Fruit fly (Drosophila melanogaster) whole organism, embryonic: Measurements from ENCODE around the gene CG10470.

Source experiments
- BtbVII ChIP-seq: fragments of 200-800 bp; sonication (Bioruptor generic); optimal IDR thresholded peaks from 3 replicates; lab custom pipeline; 2017; ENCODE audit warnings: missing biosample characterization, mild to moderate bottlenecking, missing genetic modification characterization
- CG10366 ChIP-seq: fragments of 200-800 bp; sonication (Bioruptor generic); IDR thresholded peaks from 2 replicates; pipeline ENCODE4 v1.3.6; 2022; ENCODE audit warnings: missing biosample characterization, missing genetic modification characterization
- CG10543 ChIP-seq: fragments of 200-800 bp; sonication (Bioruptor generic); optimal IDR thresholded peaks from 3 replicates; lab custom pipeline; 2017; ENCODE audit warnings: missing biosample characterization, mild to moderate bottlenecking, missing genetic modification characterization, moderate library complexity
- CG11456 ChIP-seq: fragments of 200-800 bp; sonication (Bioruptor generic); IDR thresholded peaks from 3 replicates; pipeline ENCODE4 v1.3.6; 2022; ENCODE audit warnings: missing biosample characterization, missing genetic modification characterization
- CG11695 ChIP-seq: fragments of 200-800 bp; sonication (Bioruptor generic); IDR thresholded peaks from 3 replicates; pipeline ENCODE4 v1.3.6; 2022; ENCODE audit warnings: missing biosample characterization, missing genetic modification characterization
- CG12219 ChIP-seq: fragments of 200-800 bp; sonication (Bioruptor generic); optimal IDR thresholded peaks from 3 replicates; lab custom pipeline; 2018; ENCODE audit warnings: missing biosample characterization, mild to moderate bottlenecking, missing genetic modification characterization
- CG12942 ChIP-seq: fragments of 200-800 bp; sonication (Bioruptor generic); optimal IDR thresholded peaks from 3 replicates; lab custom pipeline; 2016; ENCODE audit warnings: missing biosample characterization, missing genetic modification characterization
- CG13775 ChIP-seq: fragments of 200-800 bp; sonication (Bioruptor generic); optimal IDR thresholded peaks from 3 replicates; lab custom pipeline; 2017; ENCODE audit warnings: missing biosample characterization, mild to moderate bottlenecking, missing genetic modification characterization
- CG14441 ChIP-seq: fragments of 200-800 bp; sonication (Bioruptor generic); IDR thresholded peaks from 2 replicates; pipeline ENCODE4 v1.3.6; 2022; ENCODE audit warnings: missing biosample characterization, missing genetic modification characterization
- CG15011 ChIP-seq: fragments of 200-800 bp; sonication (Bioruptor generic); optimal IDR thresholded peaks from 3 replicates; lab custom pipeline; 2018; ENCODE audit warnings: missing biosample characterization, mild to moderate bottlenecking, missing genetic modification characterization
- CG1529 ChIP-seq: fragments of 200-800 bp; sonication (Bioruptor generic); optimal IDR thresholded peaks from 3 replicates; lab custom pipeline; 2018; ENCODE audit warnings: missing biosample characterization, missing genetic modification characterization
- CG30431 ChIP-seq: fragments of 200-800 bp; sonication (Bioruptor generic); optimal IDR thresholded peaks from 2 replicates; lab custom pipeline; 2017; ENCODE audit warnings: missing biosample characterization, missing genetic modification characterization
- CG32532 ChIP-seq: fragments of 200-800 bp; sonication (Bioruptor generic); IDR thresholded peaks from 2 replicates; pipeline ENCODE4 v1.3.6; 2022; ENCODE audit warnings: missing biosample characterization, missing genetic modification characterization
- CG4730 ChIP-seq: fragments of 200-800 bp; sonication (Bioruptor generic); IDR thresholded peaks from 2 replicates; pipeline ENCODE4 v1.3.6; 2022; ENCODE audit warnings: missing biosample characterization, missing genetic modification characterization
- CG6254 ChIP-seq: fragments of 200-800 bp; sonication (Bioruptor generic); optimal IDR thresholded peaks from 3 replicates; lab custom pipeline; 2017; ENCODE audit warnings: mild to moderate bottlenecking, missing biosample characterization, missing genetic modification reagents, missing genetic modification characterization
- CG6683 ChIP-seq: fragments of 200-800 bp; sonication (Bioruptor generic); optimal IDR thresholded peaks from 2 replicates; lab custom pipeline; 2017; ENCODE audit warnings: missing biosample characterization, mild to moderate bottlenecking, missing genetic modification characterization, missing genetic modification reagents
- CG9215 ChIP-seq: fragments of 200-800 bp; sonication (Bioruptor generic); IDR thresholded peaks from 2 replicates; pipeline ENCODE4 v1.3.6; 2022; ENCODE audit warnings: missing biosample characterization, missing genetic modification characterization
- D19B ChIP-seq: fragments of 200-800 bp; sonication (Bioruptor generic); optimal IDR thresholded peaks from 2 replicates; lab custom pipeline; 2017; ENCODE audit warnings: missing biosample characterization, mild to moderate bottlenecking, missing genetic modification characterization
- Dek ChIP-seq: fragments of 200-800 bp; sonication (Bioruptor generic); optimal IDR thresholded peaks from 3 replicates; lab custom pipeline; 2019; ENCODE audit warnings: missing biosample characterization, mild to moderate bottlenecking, missing genetic modification characterization, moderate library complexity
- Doc3 ChIP-seq: fragments of 200-800 bp; sonication (Bioruptor generic); IDR thresholded peaks from 3 replicates; pipeline ENCODE4 v1.3.6; 2022; ENCODE audit warnings: missing biosample characterization, missing genetic modification characterization; ENCODE audit not compliant: partially characterized antibody
- HLH3B ChIP-seq: fragments of 200-800 bp; sonication (Bioruptor generic); IDR thresholded peaks from 2 replicates; pipeline ENCODE4 v1.3.6; 2022; ENCODE audit warnings: missing biosample characterization, missing genetic modification characterization
- Hand ChIP-seq: fragments of 200-800 bp; sonication (Bioruptor generic); optimal IDR thresholded peaks from 2 replicates; lab custom pipeline; 2017; ENCODE audit warnings: mild to moderate bottlenecking, missing biosample characterization, missing genetic modification reagents, missing genetic modification characterization
- Kr ChIP-seq: fragments of 200-800 bp; sonication (Bioruptor generic); optimal IDR thresholded peaks from 2 replicates; lab custom pipeline; 2017; ENCODE audit warnings: missing biosample characterization, mild to moderate bottlenecking, missing genetic modification characterization
- MTF-1 ChIP-seq: fragments of 200-800 bp; sonication (Bioruptor generic); optimal IDR thresholded peaks from 2 replicates; lab custom pipeline; 2018; ENCODE audit warnings: missing biosample characterization, mild to moderate bottlenecking, missing genetic modification characterization, borderline replicate concordance
- Mad ChIP-seq: fragments of 200-800 bp; sonication (Bioruptor generic); optimal IDR thresholded peaks from 2 replicates; lab custom pipeline; 2016; ENCODE audit warnings: missing biosample characterization, missing genetic modification characterization
- Xrp1 ChIP-seq: fragments of 200-800 bp; sonication (Bioruptor generic); IDR thresholded peaks from 2 replicates; pipeline ENCODE4 v1.3.6; 2022; ENCODE audit warnings: missing biosample characterization, missing genetic modification characterization
- bsh ChIP-seq, 2 experiments: fragments of 200-800 bp; sonication (Bioruptor generic); optimal IDR thresholded peaks; 2 replicates each; lab custom pipeline; 2017 to 2018; ENCODE audit warnings: mild to moderate bottlenecking in 2 of 2, missing biosample characterization in 2 of 2, missing genetic modification characterization in 2 of 2, moderate library complexity in 1 of 2
- cg ChIP-seq: fragments of 200-800 bp; sonication (Bioruptor generic); optimal IDR thresholded peaks from 3 replicates; lab custom pipeline; 2019; ENCODE audit warnings: missing biosample characterization, mild to moderate bottlenecking, missing genetic modification characterization, moderate library complexity
- crp ChIP-seq, 2 experiments: fragments of 200-800 bp; sonication (Bioruptor generic); optimal IDR thresholded peaks; 2 replicates in 1 of 2; 3 replicates in 1 of 2; lab custom pipeline; 2017; ENCODE audit warnings: missing biosample characterization in 2 of 2, missing genetic modification characterization in 2 of 2, mild to moderate bottlenecking in 1 of 2, moderate library complexity in 1 of 2
- cwo ChIP-seq: fragments of 200-800 bp; sonication (Bioruptor generic); optimal IDR thresholded peaks from 3 replicates; lab custom pipeline; 2017; ENCODE audit warnings: missing biosample characterization, missing genetic modification characterization, mild to moderate bottlenecking, moderate library complexity, missing genetic modification reagents
- gcm ChIP-seq: fragments of 200-800 bp; sonication (Bioruptor generic); optimal IDR thresholded peaks from 2 replicates; lab custom pipeline; 2019; ENCODE audit warnings: missing biosample characterization, mild to moderate bottlenecking, missing genetic modification characterization, moderate library complexity
- kni ChIP-seq: fragments of 200-800 bp; sonication (Bioruptor generic); optimal IDR thresholded peaks from 3 replicates; lab custom pipeline; 2017; ENCODE audit warnings: mild to moderate bottlenecking, missing biosample characterization, missing genetic modification reagents, missing genetic modification characterization
- lov ChIP-seq, 2 experiments: fragments of 200-800 bp in 1 of 2; fragments of >200 bp in 1 of 2; sonication (Bioruptor generic) in 1 of 2; IDR thresholded peaks in 1 of 2; optimal IDR thresholded peaks in 1 of 2; 2 replicates in 1 of 2; 3 replicates in 1 of 2; pipeline versions ENCODE4 v1.3.6 to Lab custom; 2017 to 2022; ENCODE audit warnings: missing biosample characterization in 1 of 2, missing genetic modification characterization in 1 of 2
- mirr ChIP-seq: fragments of 200-800 bp; sonication (Bioruptor generic); optimal IDR thresholded peaks from 3 replicates; lab custom pipeline; 2018; ENCODE audit warnings: missing biosample characterization, mild to moderate bottlenecking, missing genetic modification characterization
- nerfin-2 ChIP-seq: fragments of 200-800 bp; sonication (Bioruptor generic); IDR thresholded peaks from 2 replicates; pipeline ENCODE4 v1.3.6; 2022; ENCODE audit warnings: missing biosample characterization, missing genetic modification characterization; ENCODE audit not compliant: partially characterized antibody
- org-1 ChIP-seq: fragments of 200-800 bp; sonication (Bioruptor generic); optimal IDR thresholded peaks from 2 replicates; lab custom pipeline; 2017; ENCODE audit warnings: missing biosample characterization, missing genetic modification characterization
- pb ChIP-seq: fragments of 200-800 bp; sonication (Bioruptor generic); optimal IDR thresholded peaks from 3 replicates; lab custom pipeline; 2016; ENCODE audit warnings: missing biosample characterization, missing genetic modification characterization
- phol ChIP-seq: fragments of 200-800 bp; sonication (Bioruptor generic); optimal IDR thresholded peaks from 3 replicates; lab custom pipeline; 2018; ENCODE audit warnings: missing biosample characterization, mild to moderate bottlenecking, missing genetic modification characterization, moderate library complexity
- schlank ChIP-seq: fragments of 200-800 bp; sonication (Bioruptor generic); optimal IDR thresholded peaks from 2 replicates; lab custom pipeline; 2018; ENCODE audit warnings: missing biosample characterization, mild to moderate bottlenecking, missing genetic modification characterization
- sens ChIP-seq: fragments of 200-800 bp; sonication (Bioruptor generic); peaks from one replicate; lab custom pipeline; 2016; ENCODE audit warnings: missing biosample characterization, missing genetic modification characterization
- sna ChIP-seq: fragments of 200-800 bp; sonication (Bioruptor generic); IDR thresholded peaks from 2 replicates; pipeline ENCODE4 v1.3.6; 2022; ENCODE audit warnings: missing biosample characterization, missing genetic modification characterization; ENCODE audit not compliant: partially characterized antibody
- sr ChIP-seq: fragments of 200-800 bp; sonication (Bioruptor generic); IDR thresholded peaks from 3 replicates; pipeline ENCODE4 v1.3.6; 2022; ENCODE audit warnings: missing biosample characterization, missing genetic modification characterization
- unpg ChIP-seq: fragments of 200-800 bp; sonication (Bioruptor generic); optimal IDR thresholded peaks from 3 replicates; lab custom pipeline; 2018; ENCODE audit warnings: missing biosample characterization, mild to moderate bottlenecking, missing genetic modification characterization, moderate library complexity
- wdn ChIP-seq: fragments of 200-800 bp; sonication (Bioruptor generic); IDR thresholded peaks from 2 replicates; pipeline ENCODE4 v1.3.6; 2022; ENCODE audit warnings: missing biosample characterization, missing genetic modification characterization
- wek ChIP-seq: fragments of 200-800 bp; sonication (Bioruptor generic); optimal IDR thresholded peaks from 3 replicates; lab custom pipeline; 2018; ENCODE audit warnings: missing biosample characterization, mild to moderate bottlenecking, missing genetic modification characterization, moderate library complexity

Gene CG10470

DNA sequence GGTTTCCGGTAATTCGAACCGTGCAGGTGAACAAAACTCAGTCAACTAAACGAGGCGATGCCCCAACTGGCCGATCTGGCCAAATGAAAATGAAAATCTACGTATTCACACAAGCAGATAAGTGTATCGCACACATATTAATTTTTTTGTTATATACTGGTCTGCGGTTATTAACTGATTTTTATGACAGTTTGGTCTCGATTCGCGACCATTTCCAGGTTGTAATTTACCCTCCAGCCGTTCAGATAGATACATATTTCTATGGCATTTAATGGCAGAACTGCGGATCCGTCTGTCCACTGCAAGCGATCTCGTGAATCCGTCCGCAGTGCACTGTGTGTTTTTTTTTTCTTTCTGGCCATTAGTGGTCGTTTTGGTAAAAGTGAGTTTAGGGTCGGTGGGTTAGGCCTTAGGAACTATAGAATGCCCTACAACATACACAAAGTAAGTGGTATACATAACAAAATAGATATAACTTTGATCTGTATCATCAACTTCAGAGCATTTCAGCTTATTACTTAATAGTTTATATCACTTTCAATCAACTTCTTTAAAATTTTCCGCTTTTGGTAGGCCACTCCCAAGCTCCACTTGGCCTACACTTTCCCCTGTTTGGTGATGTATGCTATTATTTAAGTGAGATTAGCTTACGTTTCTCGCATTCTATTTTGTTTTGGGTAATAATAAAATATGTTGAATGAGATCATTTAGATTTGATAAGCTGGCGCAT lies 25.4 kb downstream of the CG10470 start, which contains the start of gene CG17572 (continued):
- TF ChIP-seq gcm (GFP tag; lab: Kevin White, UChicago) (no peak), CG10543 (GFP tag; lab: Kevin White, UChicago) (no peak), CG11695 (GFP tag; lab: Robert Waterston, UW) (no peak), BtbVII (GFP tag; lab: Kevin White, UChicago) (no peak), sens (GFP tag; lab: Kevin White, UChicago) (peak; percentile 80), wdn (GFP tag; lab: Robert Waterston, UW) (no peak), crp (GFP tag; optimal IDR thresholded peaks at IDR 0.05; lab: Kevin White, UChicago) (no peak), mirr (GFP tag; lab: Kevin White, UChicago) (no peak), kni (GFP tag; lab: Kevin White, UChicago) (no peak), pb (GFP tag; lab: Kevin White, UChicago) (no peak), CG6683 (GFP tag; lab: Kevin White, UChicago) (no peak), phol (peak; percentile 9), Mad (no peak)

dm6 chr2L:19078928-19079327 lies 30.1 kb downstream of the CG10470 start, which contains the start of gene CG10700:
Gene CG10700 (minus strand): TSS chr2L:19079028.
- TF ChIP-seq Kr (GFP tag; lab: Kevin White, UChicago) (no peak), CG10366 (GFP tag; lab: Robert Waterston, UW) (no peak), CG15011 (GFP tag; lab: Kevin White, UChicago) (no peak), CG1529 (GFP tag; lab: Kevin White, UChicago) (no peak), Xrp1 (GFP tag; lab: Robert Waterston, UW) (no peak)
- TF ChIP-seq, all 482 proteins: peak for 0

DNA sequence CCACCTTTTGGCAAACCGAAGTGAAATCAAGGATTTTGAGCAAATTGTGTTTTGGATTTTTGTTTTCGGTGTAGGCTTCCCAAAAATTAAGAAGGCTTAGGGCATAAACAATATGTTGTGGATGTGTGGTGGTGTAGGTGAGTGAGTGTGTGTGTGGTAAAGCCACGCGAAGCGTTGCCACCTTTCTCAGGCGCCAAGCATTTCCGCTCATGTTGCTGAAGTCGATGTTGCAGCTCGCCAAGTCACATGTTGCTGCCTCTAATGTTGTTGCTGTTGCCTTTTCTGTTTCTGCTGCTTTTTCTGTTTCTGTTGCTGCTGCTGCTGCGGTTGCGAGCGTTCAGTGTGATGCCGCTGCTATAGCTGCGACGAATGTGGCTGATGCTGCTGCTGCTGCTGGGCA lies 30.9 kb downstream of the CG10470 start:
- no peak for TF ChIP-seq CG14441 (GFP tag; lab: Robert Waterston, UW)
- no peak for TF ChIP-seq CG11456 (GFP tag; lab: Robert Waterston, UW)
- TF ChIP-seq bsh (GFP tag; optimal IDR thresholded peaks at IDR 0.05; lab: Kevin White, UChicago), result peak in 1 of 2 experiments; percentile 22
- TF ChIP-seq MTF-1 (GFP tag; lab: Kevin White, UChicago), result peak; percentile 27
- TF ChIP-seq unpg, result peak; percentile 10
- no peak for TF ChIP-seq lov (optimal IDR thresholded peaks at IDR 0.05; lab: Kevin White, UChicago)
- TF ChIP-seq lov (GFP tag; IDR thresholded peaks at IDR 0.05; lab: Robert Waterston, UW), result 0 out of 3 replicates have a peak, but pooled peaks have one; percentile 47
- TF ChIP-seq org-1, result peak; percentile 7
- TF ChIP-seq CG12942 (GFP tag; lab: Kevin White, UChicago), result no peak
- TF ChIP-seq CG10543 (GFP tag; lab: Kevin White, UChicago), result no peak
- no peak for TF ChIP-seq CG30431
- TF ChIP-seq CG6254 (GFP tag; lab: Kevin White, UChicago), result peak; percentile 8
- peak; percentile 25 for TF ChIP-seq CG12219 (GFP tag; lab: Kevin White, UChicago)
- no peak for TF ChIP-seq Hand
- TF ChIP-seq CG9215 (GFP tag; lab: Robert Waterston, UW), result no peak
- TF ChIP-seq schlank (tag; lab: Kevin White, UChicago), result no peak
- TF ChIP-seq CG32532 (GFP tag; lab: Robert Waterston, UW), result no peak
- TF ChIP-seq sna (GFP tag; lab: Robert Waterston, UW), result peak; percentile 35; the same call in 1 of the 2 replicates
- peak; percentile 35 for TF ChIP-seq cg (GFP tag; lab: Kevin White, UChicago)
- TF ChIP-seq CG13775 (GFP tag; lab: Kevin White, UChicago), result no peak
- 0 out of 2 replicates have a peak, but pooled peaks have one; percentile 4 for TF ChIP-seq HLH3B (GFP tag; lab: Robert Waterston, UW)
- TF ChIP-seq nerfin-2 (GFP tag; lab: Robert Waterston, UW), result no peak
- no peak for TF ChIP-seq sr (GFP tag; lab: Robert Waterston, UW)
- peak; percentile 16 for TF ChIP-seq wek
- TF ChIP-seq Dek, result no peak
- TF ChIP-seq CG4730 (GFP tag; lab: Robert Waterston, UW), result no peak
- no peak for TF ChIP-seq cwo (GFP tag; lab: Kevin White, UChicago)
- 0 out of 3 replicates have a peak, but pooled peaks have one; percentile 24 for TF ChIP-seq Doc3 (GFP tag; lab: Robert Waterston, UW)
- TF ChIP-seq D19B (GFP tag; lab: Kevin White, UChicago), result no peak
